Worm (Caenorhabditis elegans) whole organism, late embryonic: ENCODE data around the gene rme-6.

Experiments
- K02D7.2 ChIP-seq: sonication (generic microtip); optimal IDR thresholded peaks from 2 replicates; lab custom pipeline; 2017; ENCODE audit warnings: mild to moderate bottlenecking, missing genetic modification characterization, missing compliant biosample characterization
- madf-2 ChIP-seq: sonication (generic microtip); optimal IDR thresholded peaks from 2 replicates; lab custom pipeline; 2017; ENCODE audit warnings: missing genetic modification characterization, missing compliant biosample characterization
- nhr-11 ChIP-seq: fragments of 150-350 bp; optimal IDR thresholded peaks from 2 replicates; lab custom pipeline; 2014; ENCODE audit warnings: missing biosample characterization, missing genetic modification characterization

DNA sequence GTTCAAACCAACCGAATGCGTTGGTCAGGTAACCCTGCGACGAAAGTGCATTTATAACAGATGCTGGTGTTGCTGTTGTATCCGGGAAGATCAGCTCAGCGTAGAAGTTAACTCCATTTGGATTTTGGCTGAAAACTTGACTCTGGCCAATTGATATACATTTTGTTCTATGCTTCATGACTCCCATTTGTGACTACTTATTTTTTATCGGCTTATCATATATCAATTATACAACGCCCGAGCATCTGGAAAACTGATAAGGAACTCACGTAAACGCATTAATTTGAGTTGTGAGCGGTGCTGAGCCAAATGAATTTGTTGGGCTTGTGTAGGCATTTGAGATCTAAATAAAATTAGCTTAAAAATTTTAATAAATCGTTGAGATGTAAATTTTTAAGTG is 50.4 kb downstream of the rme-6 start:
- TF ChIP-seq madf-2 (tag; lab: Kevin White, UChicago) (no peak), K02D7.2 (no peak), nhr-11 (tag; lab: Kevin White, UChicago) (no peak)
